Worm (Caenorhabditis elegans) whole organism, young adult: ENCODE measurements around the gene R04E5.7.

Source experiments
- F33H1.4 ChIP-seq: fragments of 200-800 bp; sonication (Bioruptor generic); IDR thresholded peaks from 2 replicates; pipeline ENCODE4 v1.3.6; 2022; ENCODE audit warnings: missing genetic modification reagents, missing genetic modification characterization, missing compliant biosample characterization
- F57C9.4 ChIP-seq: sonication (generic microtip); optimal IDR thresholded peaks from 2 replicates; lab custom pipeline; 2017; ENCODE audit warnings: mild to moderate bottlenecking, missing genetic modification characterization, missing compliant biosample characterization
- attf-5 ChIP-seq: fragments of 200-800 bp; sonication (Bioruptor generic); optimal IDR thresholded peaks from 2 replicates; lab custom pipeline; 2018; ENCODE audit warnings: mild to moderate bottlenecking, missing genetic modification characterization, missing compliant biosample characterization
- ceh-79 ChIP-seq: sonication (generic microtip); optimal IDR thresholded peaks from 2 replicates; lab custom pipeline; 2017; ENCODE audit warnings: mild to moderate bottlenecking, missing genetic modification characterization, missing compliant biosample characterization
- die-1 ChIP-seq: sonication (generic microtip); optimal IDR thresholded peaks from 2 replicates; lab custom pipeline; 2016; ENCODE audit warnings: missing genotype, mild to moderate bottlenecking, missing genetic modification characterization, missing compliant biosample characterization
- let-526 ChIP-seq: fragments of 200-800 bp; sonication (Bioruptor generic); IDR thresholded peaks from 2 replicates; pipeline ENCODE4 v1.3.6; 2022; ENCODE audit warnings: missing genetic modification reagents, missing genetic modification characterization, missing compliant biosample characterization
- madf-8 ChIP-seq: fragments of 200-800 bp; sonication (Bioruptor generic); conservative IDR thresholded peaks from 2 replicates; pipeline ENCODE4 v1.3.6; 2022; ENCODE audit warnings: missing genetic modification reagents, missing genetic modification characterization, missing compliant biosample characterization
- nfya-2 ChIP-seq: fragments of 200-800 bp; sonication (Bioruptor generic); IDR thresholded peaks from 2 replicates; pipeline ENCODE4 v1.3.6; 2022; ENCODE audit warnings: missing genetic modification reagents, missing genetic modification characterization, missing compliant biosample characterization
- nhr-27 ChIP-seq: fragments of 200-800 bp; sonication (Bioruptor generic); optimal IDR thresholded peaks from 2 replicates; lab custom pipeline; 2018; ENCODE audit warnings: mild to moderate bottlenecking, missing genetic modification characterization, moderate library complexity, missing compliant biosample characterization

- no peak for TF ChIP-seq nhr-27 (tag; lab: Kevin White, UChicago)
- no peak for TF ChIP-seq F33H1.4 (GFP tag; lab: Robert Waterston, UW)
- no peak for TF ChIP-seq madf-8 (GFP tag; lab: Robert Waterston, UW)
- no peak for TF ChIP-seq attf-5 (GFP tag; lab: Kevin White, UChicago)
- TF ChIP-seq ceh-79 (tag; lab: Kevin White, UChicago), result no peak
- no peak for TF ChIP-seq F57C9.4 (tag; lab: Kevin White, UChicago)
- no peak for TF ChIP-seq nfya-2 (GFP tag; lab: Robert Waterston, UW)
- TF ChIP-seq die-1, result no peak
- TF ChIP-seq let-526 (GFP tag; lab: Robert Waterston, UW), result no peak
Observed at ce11 chrX:8790093-8790492, 7.0 kb downstream of the R04E5.7 start.
